Worm (Caenorhabditis elegans): ENCODE results near the gene srlf-35.

DNA sequence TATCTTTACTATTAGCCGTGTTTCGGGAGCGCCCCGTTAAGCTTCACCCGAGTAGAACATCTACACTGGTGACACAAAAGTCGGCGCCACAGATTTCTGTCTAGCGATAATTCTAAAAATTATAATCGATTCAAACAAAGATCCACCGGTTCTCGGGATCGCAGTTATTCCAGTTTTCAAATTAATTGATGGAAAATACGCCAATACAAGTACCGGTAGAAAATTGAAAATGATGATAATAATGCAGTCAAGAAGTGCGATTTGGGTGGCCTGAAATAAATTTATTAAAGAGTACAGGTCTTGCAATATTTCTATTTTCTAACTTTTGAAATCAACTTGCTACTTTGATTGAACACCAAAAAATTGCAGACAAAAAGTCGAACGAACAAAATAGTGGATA lies 36.3 kb upstream of the srlf-35 start:
- TF ChIP-seq nhr-11 (tag; optimal IDR thresholded peaks at IDR 0.05) (no peak), zag-1 (tag; optimal IDR thresholded peaks at IDR 0.05) (no peak), Y116A8C.19 (tag; optimal IDR thresholded peaks at IDR 0.05; ENCODE audit: borderline replicate concordance) (no peak), tbx-2 (tag; optimal IDR thresholded peaks at IDR 0.05) (no peak), sptf-1 (tag; optimal IDR thresholded peaks at IDR 0.05) (no peak), ama-1 (optimal IDR thresholded peaks at IDR 0.05) (no peak), vab-15 (tag; optimal IDR thresholded peaks at IDR 0.05) (no peak), fkh-10 (GFP tag; optimal IDR thresholded peaks at IDR 0.05) (no peak), grh-1 (GFP tag; IDR thresholded peaks at IDR 0.05) (no peak), fos-1 (tag; optimal IDR thresholded peaks at IDR 0.05) (no peak)

All from whole organism, L1 larva.